Fruit fly (Drosophila melanogaster) whole organism, embryonic: ENCODE data around the gene Psf3.
A peak's percentile ranks its signal among the peaks of the same experiment; 100 is the strongest.

ENCODE experiments used
- Bgb ChIP-seq: fragments of 200-800 bp; sonication (Bioruptor generic); IDR thresholded peaks from 2 replicates; pipeline ENCODE4 v1.3.6; 2022; ENCODE audit warnings: missing biosample characterization, missing genetic modification characterization; ENCODE audit not compliant: partially characterized antibody
- CG1024 ChIP-seq: fragments of 200-800 bp; sonication (Bioruptor generic); IDR thresholded peaks from 2 replicates; pipeline ENCODE4 v1.3.6; 2022; ENCODE audit warnings: missing biosample characterization, missing genetic modification characterization
- CG10321 ChIP-seq: fragments of 200-800 bp; sonication (Bioruptor generic); IDR thresholded peaks from 2 replicates; pipeline ENCODE4 v1.3.6; 2022; ENCODE audit warnings: missing biosample characterization, missing genetic modification characterization
- CG10366 ChIP-seq: fragments of 200-800 bp; sonication (Bioruptor generic); IDR thresholded peaks from 2 replicates; pipeline ENCODE4 v1.3.6; 2022; ENCODE audit warnings: missing biosample characterization, missing genetic modification characterization
- CG10959 ChIP-seq: fragments of 200-800 bp; sonication (Bioruptor generic); IDR thresholded peaks from 2 replicates; pipeline ENCODE4 v1.3.6; 2022; ENCODE audit warnings: missing biosample characterization, missing genetic modification characterization
- CG12155 ChIP-seq: fragments of 200-800 bp; sonication (Bioruptor generic); optimal IDR thresholded peaks from 3 replicates; lab custom pipeline; 2016; ENCODE audit warnings: missing biosample characterization, missing genetic modification characterization
- CG12391 ChIP-seq: fragments of 200-800 bp; sonication (Bioruptor generic); optimal IDR thresholded peaks from 3 replicates; lab custom pipeline; 2018; ENCODE audit warnings: missing biosample characterization, mild to moderate bottlenecking, missing genetic modification characterization, moderate library complexity
- CG12744 ChIP-seq: fragments of 200-800 bp; sonication (Bioruptor generic); optimal IDR thresholded peaks from 2 replicates; lab custom pipeline; 2016; ENCODE audit warnings: missing biosample characterization, missing genetic modification characterization
- CG12769 ChIP-seq: fragments of 200-800 bp; sonication (Bioruptor generic); optimal IDR thresholded peaks from 2 replicates; lab custom pipeline; 2019; ENCODE audit warnings: missing biosample characterization, mild to moderate bottlenecking, missing genetic modification characterization, moderate library complexity
- CG13624 ChIP-seq: fragments of 200-800 bp; sonication (Bioruptor generic); optimal IDR thresholded peaks from 2 replicates; lab custom pipeline; 2016; ENCODE audit warnings: missing biosample characterization, missing genetic modification characterization
- CG14441 ChIP-seq: fragments of 200-800 bp; sonication (Bioruptor generic); IDR thresholded peaks from 2 replicates; pipeline ENCODE4 v1.3.6; 2022; ENCODE audit warnings: missing biosample characterization, missing genetic modification characterization
- CG15011 ChIP-seq: fragments of 200-800 bp; sonication (Bioruptor generic); optimal IDR thresholded peaks from 3 replicates; lab custom pipeline; 2018; ENCODE audit warnings: missing biosample characterization, mild to moderate bottlenecking, missing genetic modification characterization
- CG1602 ChIP-seq: fragments of 200-800 bp; sonication (Bioruptor generic); optimal IDR thresholded peaks from 3 replicates; lab custom pipeline; 2016; ENCODE audit warnings: missing biosample characterization, missing genetic modification characterization
- CG16815 ChIP-seq: fragments of 200-800 bp; sonication (Bioruptor generic); optimal IDR thresholded peaks from 3 replicates; lab custom pipeline; 2017; ENCODE audit warnings: missing biosample characterization, mild to moderate bottlenecking, missing genetic modification characterization
- CG17612 ChIP-seq: fragments of 200-800 bp; sonication (Bioruptor generic); IDR thresholded peaks from 2 replicates; pipeline ENCODE4 v1.3.6; 2022; ENCODE audit warnings: missing biosample characterization, missing genetic modification characterization
- CG1792 ChIP-seq: fragments of 200-800 bp; sonication (Bioruptor generic); optimal IDR thresholded peaks from 2 replicates; lab custom pipeline; 2016; ENCODE audit warnings: missing biosample characterization, missing genetic modification characterization
- CG18262 ChIP-seq: fragments of 200-800 bp; optimal IDR thresholded peaks from 3 replicates; lab custom pipeline; 2019; ENCODE audit warnings: missing biosample characterization, mild to moderate bottlenecking, missing genetic modification characterization, moderate library complexity
- CG2889 ChIP-seq: fragments of 200-800 bp; sonication (Bioruptor generic); IDR thresholded peaks from 3 replicates; pipeline ENCODE4 v1.3.6; 2022; ENCODE audit warnings: missing biosample characterization, missing genetic modification characterization
- CG30431 ChIP-seq: fragments of 200-800 bp; sonication (Bioruptor generic); optimal IDR thresholded peaks from 2 replicates; lab custom pipeline; 2017; ENCODE audit warnings: missing biosample characterization, missing genetic modification characterization
- CG4424 ChIP-seq: fragments of 200-800 bp; sonication (Bioruptor generic); optimal IDR thresholded peaks from 3 replicates; lab custom pipeline; 2016; ENCODE audit warnings: missing biosample characterization, missing genetic modification characterization
- CG4730 ChIP-seq: fragments of 200-800 bp; sonication (Bioruptor generic); IDR thresholded peaks from 2 replicates; pipeline ENCODE4 v1.3.6; 2022; ENCODE audit warnings: missing biosample characterization, missing genetic modification characterization
- CG6272 ChIP-seq: fragments of 200-800 bp; sonication (Bioruptor generic); IDR thresholded peaks from 2 replicates; pipeline ENCODE4 v1.3.6; 2022; ENCODE audit warnings: missing biosample characterization, missing genetic modification characterization
- CG6683 ChIP-seq: fragments of 200-800 bp; sonication (Bioruptor generic); optimal IDR thresholded peaks from 2 replicates; lab custom pipeline; 2017; ENCODE audit warnings: missing biosample characterization, mild to moderate bottlenecking, missing genetic modification characterization, missing genetic modification reagents
- CG7987 ChIP-seq: fragments of 200-800 bp; sonication (Bioruptor generic); optimal IDR thresholded peaks from 2 replicates; lab custom pipeline; 2018; ENCODE audit warnings: missing biosample characterization, mild to moderate bottlenecking, missing genetic modification characterization, moderate library complexity
- CG8281 ChIP-seq: fragments of 200-800 bp; sonication (Bioruptor generic); optimal IDR thresholded peaks from 2 replicates; lab custom pipeline; 2018; ENCODE audit warnings: missing biosample characterization, mild to moderate bottlenecking, missing genetic modification characterization, moderate library complexity
- CrebB ChIP-seq: fragments of 200-800 bp; sonication (Bioruptor generic); optimal IDR thresholded peaks from 3 replicates; lab custom pipeline; 2018; ENCODE audit warnings: missing biosample characterization, mild to moderate bottlenecking, missing genetic modification characterization
- Dek ChIP-seq: fragments of 200-800 bp; sonication (Bioruptor generic); optimal IDR thresholded peaks from 3 replicates; lab custom pipeline; 2019; ENCODE audit warnings: missing biosample characterization, mild to moderate bottlenecking, missing genetic modification characterization, moderate library complexity
- Gsc ChIP-seq: fragments of 200-800 bp; sonication (Bioruptor generic); IDR thresholded peaks from 2 replicates; pipeline ENCODE4 v1.3.6; 2022; ENCODE audit warnings: missing biosample characterization, missing genetic modification characterization
- Gug ChIP-seq: fragments of 200-800 bp; sonication (Bioruptor generic); IDR thresholded peaks from 4 replicates; pipeline ENCODE4 v1.3.6; 2022; ENCODE audit warnings: missing biosample characterization, missing genetic modification characterization
- Mrtf ChIP-seq: fragments of 200-800 bp; sonication (Bioruptor generic); IDR thresholded peaks from 3 replicates; pipeline ENCODE4 v1.3.6; 2022; ENCODE audit warnings: missing biosample characterization, missing genetic modification characterization
- Nf-YC ChIP-seq: fragments of 200-800 bp; optimal IDR thresholded peaks from 3 replicates; lab custom pipeline; 2019; ENCODE audit warnings: missing biosample characterization, mild to moderate bottlenecking, missing genetic modification characterization, moderate library complexity
- Oaz ChIP-seq: fragments of 200-800 bp; sonication (Bioruptor generic); IDR thresholded peaks from 2 replicates; pipeline ENCODE4 v1.3.6; 2022; ENCODE audit warnings: missing biosample characterization, missing genetic modification characterization
- Optix ChIP-seq: fragments of 200-800 bp; sonication (Bioruptor generic); IDR thresholded peaks from 3 replicates; pipeline ENCODE4 v1.3.6; 2022; ENCODE audit warnings: missing biosample characterization, missing genetic modification characterization
- Pdp1 ChIP-seq, 2 experiments: fragments of 200-800 bp; sonication (Bioruptor generic); optimal IDR thresholded peaks; 3 replicates each; lab custom pipeline; 2016; ENCODE audit warnings: missing biosample characterization in 2 of 2, missing genetic modification characterization in 2 of 2, mild to moderate bottlenecking in 1 of 2, moderate library complexity in 1 of 2
- Rfx ChIP-seq: fragments of 200-800 bp; sonication (Bioruptor generic); IDR thresholded peaks from 2 replicates; pipeline ENCODE4 v1.3.6; 2022; ENCODE audit warnings: missing biosample characterization, missing genetic modification characterization
- Scr ChIP-seq: fragments of 200-800 bp; sonication (Bioruptor generic); IDR thresholded peaks from 2 replicates; pipeline ENCODE4 v1.3.6; 2022; ENCODE audit warnings: missing biosample characterization, missing genetic modification characterization; ENCODE audit not compliant: partially characterized antibody
- Sox100B ChIP-seq: fragments of 200-800 bp; sonication (Bioruptor generic); optimal IDR thresholded peaks from 3 replicates; lab custom pipeline; 2018; ENCODE audit warnings: missing biosample characterization, mild to moderate bottlenecking, missing genetic modification characterization
- Tbp ChIP-seq: fragments of >200 bp; optimal IDR thresholded peaks from 2 replicates; lab custom pipeline; 2018; ENCODE audit warnings: missing biosample characterization, missing genetic modification characterization
- ara ChIP-seq: fragments of 200-800 bp; sonication (Bioruptor generic); IDR thresholded peaks from 2 replicates; pipeline ENCODE4 v1.3.6; 2022; ENCODE audit warnings: missing biosample characterization, missing genetic modification characterization
- croc ChIP-seq: fragments of 200-800 bp; sonication (Bioruptor generic); conservative IDR thresholded peaks from 3 replicates; pipeline ENCODE4 v1.3.6; 2022; ENCODE audit warnings: missing biosample characterization, missing genetic modification characterization
- grau ChIP-seq: fragments of 200-800 bp; optimal IDR thresholded peaks from 3 replicates; lab custom pipeline; 2019; ENCODE audit warnings: missing biosample characterization, mild to moderate bottlenecking, missing genetic modification characterization, moderate library complexity
- gro ChIP-seq: fragments of 200-800 bp; sonication (Bioruptor generic); optimal IDR thresholded peaks from 2 replicates; lab custom pipeline; 2016; ENCODE audit warnings: missing biosample characterization, missing genetic modification characterization
- jigr1 ChIP-seq: fragments of 200-800 bp; sonication (Bioruptor generic); IDR thresholded peaks from 3 replicates; pipeline ENCODE4 v1.3.6; 2022; ENCODE audit warnings: missing biosample characterization, missing genetic modification characterization
- kah ChIP-seq: fragments of 200-800 bp; sonication (Bioruptor generic); optimal IDR thresholded peaks from 2 replicates; lab custom pipeline; 2018; ENCODE audit warnings: missing biosample characterization, mild to moderate bottlenecking, missing genetic modification characterization
- klu ChIP-seq: fragments of 200-800 bp; sonication (Bioruptor generic); IDR thresholded peaks from 2 replicates; pipeline ENCODE4 v1.3.6; 2022; ENCODE audit warnings: missing biosample characterization, missing genetic modification characterization
- onecut ChIP-seq: fragments of 200-800 bp; sonication (Bioruptor generic); IDR thresholded peaks from 2 replicates; pipeline ENCODE4 v1.3.6; 2022; ENCODE audit warnings: missing biosample characterization, missing genetic modification characterization
- phol ChIP-seq: fragments of 200-800 bp; sonication (Bioruptor generic); optimal IDR thresholded peaks from 3 replicates; lab custom pipeline; 2018; ENCODE audit warnings: missing biosample characterization, mild to moderate bottlenecking, missing genetic modification characterization, moderate library complexity
- sisA ChIP-seq: fragments of 200-800 bp; sonication (Bioruptor generic); IDR thresholded peaks from 2 replicates; pipeline ENCODE4 v1.3.6; 2022; ENCODE audit warnings: missing biosample characterization, missing genetic modification characterization
- slbo ChIP-seq: fragments of 200-800 bp; sonication (Bioruptor generic); IDR thresholded peaks from 2 replicates; pipeline ENCODE4 v1.3.6; 2022; ENCODE audit warnings: missing biosample characterization, missing genetic modification characterization
- twi ChIP-seq: fragments of 200-800 bp; optimal IDR thresholded peaks from 2 replicates; lab custom pipeline; 2019; ENCODE audit warnings: missing biosample characterization, mild to moderate bottlenecking, missing genetic modification characterization, moderate library complexity
- vnd ChIP-seq: fragments of 200-800 bp; sonication (Bioruptor generic); IDR thresholded peaks from 3 replicates; pipeline ENCODE4 v1.3.6; 2022; ENCODE audit warnings: missing biosample characterization, missing genetic modification characterization; ENCODE audit not compliant: partially characterized antibody
- vvl ChIP-seq: fragments of 200-800 bp; sonication (Bioruptor generic); IDR thresholded peaks from 2 replicates; pipeline ENCODE4 v1.3.6; 2022; ENCODE audit warnings: missing biosample characterization, missing genetic modification characterization

The Psf3 gene

dm6 chrX:10387672-10388071 lies 2.0 kb upstream of the Psf3 start (continued):
- TF ChIP-seq CG12769 (tag; lab: Kevin White, UChicago) (peak; percentile 76), Scr (GFP tag; lab: Robert Waterston, UW) (no peak), CG1602 (GFP tag; lab: Kevin White, UChicago) (peak; percentile 3), vnd (GFP tag; lab: Robert Waterston, UW) (no peak), CG8281 (tag; lab: Kevin White, UChicago) (no peak), Nf-YC (tag; lab: Kevin White, UChicago) (no peak), gro (GFP tag; lab: Kevin White, UChicago) (peak; percentile 63), CG16815 (GFP tag; lab: Kevin White, UChicago) (peak; percentile 17), CG4730 (GFP tag; lab: Robert Waterston, UW) (0 out of 2 replicates have a peak, but pooled peaks have one; percentile 14), jigr1 (no peak), CG18262 (tag; lab: Kevin White, UChicago) (no peak), CG7987 (GFP tag; lab: Kevin White, UChicago) (no peak), CG13624 (GFP tag; lab: Kevin White, UChicago) (peak; percentile 16), ara (peak; percentile 12; the same call in 1 of the 2 replicates), Rfx (GFP tag; lab: Robert Waterston, UW) (peak; percentile 77), vvl (GFP tag; lab: Robert Waterston, UW) (no peak; the same call in 1 of the 2 replicates), CG10321 (GFP tag; lab: Robert Waterston, UW) (no peak), Oaz (no peak), klu (no peak), CG10959 (GFP tag; lab: Robert Waterston, UW) (no peak), CG6272 (peak; percentile 28; the same call in 1 of the 2 replicates), sisA (GFP tag; lab: Robert Waterston, UW) (peak; percentile 55), CG30431 (GFP tag; lab: Kevin White, UChicago) (no peak), Tbp (GFP tag; lab: Kevin White, UChicago) (no peak), CG2889 (GFP tag; lab: Robert Waterston, UW) (0 out of 3 replicates have a peak, but pooled peaks have one; percentile 29), CG17612 (0 out of 2 replicates have a peak, but pooled peaks have one; percentile 30), Gsc (GFP tag; lab: Robert Waterston, UW) (no peak), Sox100B (no peak), phol (tag; lab: Kevin White, UChicago) (peak; percentile 15), Bgb (no peak), CG12155 (peak; percentile 30), CrebB (tag; lab: Kevin White, UChicago) (no peak), kah (GFP tag; lab: Kevin White, UChicago) (no peak), CG14441 (GFP tag; lab: Robert Waterston, UW) (peak; percentile 56), CG12744 (GFP tag; lab: Kevin White, UChicago) (no peak), CG15011 (GFP tag; lab: Kevin White, UChicago) (no peak), onecut (GFP tag; lab: Robert Waterston, UW) (no peak), CG1792 (no peak), croc (GFP tag; lab: Robert Waterston, UW) (no peak), CG6683 (no peak), Optix (peak; percentile 46; the same call in 1 of the 3 replicates), CG12391 (peak; percentile 14), grau (tag; lab: Kevin White, UChicago) (peak; percentile 78), CG4424 (GFP tag; lab: Kevin White, UChicago) (peak; percentile 0), Gug (peak; percentile 44; the same call in 2 of the 4 replicates), Dek (tag; lab: Kevin White, UChicago) (peak; percentile 8), Pdp1 (GFP tag; optimal IDR thresholded peaks at IDR 0.05; lab: Kevin White, UChicago) (peak; percentile 33 to 46), CG10366 (peak; percentile 35), twi (tag; lab: Kevin White, UChicago) (no peak), CG1024 (GFP tag; lab: Robert Waterston, UW) (no peak), slbo (GFP tag; lab: Robert Waterston, UW) (peak; percentile 76), Mrtf (GFP tag; lab: Robert Waterston, UW) (0 out of 3 replicates have a peak, but pooled peaks have one; percentile 38)
